Worm (Caenorhabditis elegans) whole organism, dauer: Measurements from ENCODE around the gene K07G6.1.

ENCODE experiments used
- unc-62 ChIP-seq: sonication (generic microtip); optimal IDR thresholded peaks from 2 replicates; lab custom pipeline; 2017; ENCODE audit warnings: missing biosample characterization, missing genetic modification reagents, missing genetic modification characterization

K07G6.1 gene

DNA sequence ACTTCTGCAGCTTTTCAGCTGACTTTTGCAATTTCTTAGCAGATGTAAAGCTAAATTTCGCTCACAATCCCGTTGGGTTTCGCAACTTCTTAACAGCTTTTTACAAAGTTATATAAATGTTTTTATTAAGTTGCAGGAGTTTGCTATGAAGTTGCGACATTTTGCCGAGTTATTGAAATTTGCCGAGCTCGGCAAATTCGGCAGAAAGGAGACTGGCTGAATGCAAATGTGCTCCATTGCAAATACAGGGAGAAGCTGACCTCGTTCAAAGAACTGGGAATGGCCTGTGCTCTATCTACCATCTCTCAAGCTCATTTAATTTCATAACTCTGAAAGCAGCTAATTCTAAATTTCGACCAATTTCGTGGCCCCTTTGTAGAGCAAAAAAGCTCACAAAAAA, 43.5 kb downstream of the K07G6.1 start, which contains the start of gene C08F1.11:
TSS of gene C08F1.11 (minus strand) at position 101 of the 400 bp plus-strand sequence.
- no peak for TF ChIP-seq unc-62

DNA sequence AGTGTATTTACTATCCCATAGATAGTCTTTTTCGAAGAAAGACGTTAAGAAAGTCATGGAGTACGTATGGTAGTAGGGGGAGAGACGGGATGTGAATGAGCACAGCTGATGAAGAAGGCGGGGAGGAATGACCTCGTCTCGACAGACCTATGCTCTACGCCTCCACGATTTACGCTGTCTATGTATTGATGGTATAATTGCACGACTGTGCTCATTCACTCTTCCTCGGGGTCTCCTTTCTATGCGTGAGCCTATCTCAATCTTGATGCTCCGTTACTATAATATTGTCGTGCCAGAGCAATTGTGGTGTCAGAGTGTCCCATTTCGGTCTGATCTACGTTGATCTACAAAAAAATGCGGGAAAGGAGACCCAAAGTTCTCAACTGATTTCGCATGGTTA, 44.9 kb downstream of the K07G6.1 start, which contains the start of gene C08F1.10:
TSS of gene C08F1.10 (minus strand) at position 101 of the 400 bp plus-strand sequence.
- TF ChIP-seq unc-62: no peak

ce11 chrII:1787208-1787607, 45.9 kb downstream of the K07G6.1 start:
- TF ChIP-seq unc-62: no peak

ce11 chrII:1788087-1788486, 46.7 kb downstream of the K07G6.1 start, which contains the start of the genes C08F1.6 and fbxb-13:
Gene C08F1.6, minus strand, starts transcription at chrII:1788187.
Gene fbxb-13, plus strand, starts transcription at chrII:1788277.
- no peak for TF ChIP-seq unc-62
